Worm (Caenorhabditis elegans): Measurements from ENCODE around the gene srw-119.

DNA sequence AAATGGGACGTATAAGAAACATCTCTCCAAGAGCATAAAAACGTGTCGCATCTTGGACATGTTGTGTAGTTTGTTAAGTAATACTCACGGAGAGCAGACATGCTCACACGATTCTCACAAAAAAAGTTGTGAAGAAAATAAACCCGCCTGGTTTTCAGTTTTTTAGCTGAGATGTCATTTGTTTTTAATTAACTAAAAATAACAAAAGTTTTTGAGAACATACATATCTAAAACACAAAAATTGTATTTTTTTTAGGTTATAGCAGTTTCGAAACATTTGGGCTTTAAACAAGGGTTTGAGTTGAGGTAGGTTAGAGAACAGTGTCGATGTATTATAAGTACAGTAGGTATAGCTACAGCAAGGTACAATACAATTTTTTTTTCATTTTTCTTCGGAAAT, 34.9 kb downstream of the srw-119 start, which contains the start of gene srh-88:
- TF ChIP-seq unc-39 (tag; optimal IDR thresholded peaks at IDR 0.05) (no peak), nhr-25 (tag; optimal IDR thresholded peaks at IDR 0.05) (no peak), unc-62 (GFP tag; optimal IDR thresholded peaks at IDR 0.05) (no peak), zag-1 (tag; optimal IDR thresholded peaks at IDR 0.05) (no peak), nhr-11 (tag; optimal IDR thresholded peaks at IDR 0.05) (no peak), ceh-16 (tag; optimal IDR thresholded peaks at IDR 0.05) (no peak), sma-9 (GFP tag; optimal IDR thresholded peaks at IDR 0.05) (no peak), sma-9 (tag; optimal IDR thresholded peaks at IDR 0.05) (no peak), ama-1 (optimal IDR thresholded peaks at IDR 0.05) (no peak), nhr-10 (tag; optimal IDR thresholded peaks at IDR 0.05) (no peak), ztf-4 (tag; optimal IDR thresholded peaks at IDR 0.05) (no peak), Y55F3AM.14 (GFP tag; optimal IDR thresholded peaks at IDR 0.05) (no peak), ceh-82 (tag; optimal IDR thresholded peaks at IDR 0.05) (no peak), F13H6.1 (tag; optimal IDR thresholded peaks at IDR 0.05) (no peak)
